Worm (Caenorhabditis elegans): Measurements from ENCODE around the gene unc-85.

DNA sequence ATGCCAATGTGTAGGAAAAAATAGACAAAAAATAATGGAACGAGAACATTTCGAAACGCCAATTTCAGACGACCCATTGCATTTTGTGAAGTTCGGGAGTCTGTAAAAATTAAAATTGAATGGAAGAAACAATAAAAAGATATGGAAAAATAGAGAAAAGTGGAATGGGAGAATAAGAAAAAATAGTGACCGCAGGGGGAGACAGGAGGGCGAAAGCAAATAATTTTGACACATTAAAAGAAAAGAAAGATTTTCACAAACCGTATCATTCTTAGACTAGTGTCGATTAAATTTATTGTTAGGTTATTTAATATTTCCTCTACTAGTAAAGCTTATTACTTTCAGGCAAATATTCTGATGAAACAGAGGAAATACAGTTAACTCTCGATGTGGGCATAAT is 32.0 kb downstream of the unc-85 start, which contains the start of gene F41C3.11:
- TF ChIP-seq tbx-37 (GFP tag; conservative IDR thresholded peaks at IDR 0.05) (no peak), hnd-1 (tag; optimal IDR thresholded peaks at IDR 0.05) (no peak), ama-1 (optimal IDR thresholded peaks at IDR 0.05) (no peak), scrt-1 (GFP tag; IDR thresholded peaks at IDR 0.05) (no peak), flt-1 (GFP tag; IDR thresholded peaks at IDR 0.05) (no peak), ets-7 (tag; optimal IDR thresholded peaks at IDR 0.05) (no peak), hmbx-1 (tag; optimal IDR thresholded peaks at IDR 0.05) (no peak), ceh-13 (GFP tag; optimal IDR thresholded peaks at IDR 0.05) (no peak)
